Fruit fly (Drosophila melanogaster) whole organism, prepupa: ENCODE data around the gene cni.

ENCODE experiments used
- CG10631 ChIP-seq: fragments of 200-800 bp; sonication (Bioruptor generic); optimal IDR thresholded peaks from 2 replicates; lab custom pipeline; 2016; ENCODE audit warnings: missing biosample characterization, missing genetic modification characterization
- CG10669 ChIP-seq: fragments of 200-800 bp; sonication (Bioruptor generic); optimal IDR thresholded peaks from 3 replicates; lab custom pipeline; 2018; ENCODE audit warnings: missing biosample characterization, mild to moderate bottlenecking, missing genetic modification characterization, moderate library complexity
- CG11294 ChIP-seq: fragments of 200-800 bp; sonication (Bioruptor generic); IDR thresholded peaks from 2 replicates; pipeline ENCODE4 v1.3.6; 2022; ENCODE audit warnings: missing biosample characterization, missing genetic modification characterization
- CG15336 ChIP-seq: fragments of 200-800 bp; sonication (Bioruptor generic); IDR thresholded peaks from 2 replicates; pipeline ENCODE4 v1.3.6; 2022; ENCODE audit warnings: missing biosample characterization, missing genetic modification characterization
- CG1621 ChIP-seq: fragments of 200-800 bp; sonication (Bioruptor generic); optimal IDR thresholded peaks from 3 replicates; lab custom pipeline; 2018; ENCODE audit warnings: missing biosample characterization, mild to moderate bottlenecking, missing genetic modification characterization
- CG3032 ChIP-seq: fragments of 200-800 bp; optimal IDR thresholded peaks from 2 replicates; lab custom pipeline; 2019; ENCODE audit warnings: missing biosample characterization, mild to moderate bottlenecking, missing genetic modification characterization, moderate library complexity
- CG31627 ChIP-seq: fragments of 200-800 bp; sonication (Bioruptor generic); optimal IDR thresholded peaks from 3 replicates; lab custom pipeline; 2016; ENCODE audit warnings: missing biosample characterization, missing genetic modification characterization
- CG34406 ChIP-seq: fragments of 200-800 bp; sonication (Bioruptor generic); optimal IDR thresholded peaks from 3 replicates; lab custom pipeline; 2016; ENCODE audit warnings: missing biosample characterization, missing genetic modification characterization
- CG3919 ChIP-seq: fragments of 200-800 bp; sonication (Bioruptor generic); optimal IDR thresholded peaks from 3 replicates; lab custom pipeline; 2016; ENCODE audit warnings: missing biosample characterization, missing genetic modification characterization
- CG4318 ChIP-seq: fragments of 200-800 bp; sonication (Bioruptor generic); optimal IDR thresholded peaks from 3 replicates; lab custom pipeline; 2017; ENCODE audit warnings: missing biosample characterization, mild to moderate bottlenecking, missing genetic modification characterization
- CG6163 ChIP-seq: fragments of 200-800 bp; sonication (Bioruptor generic); IDR thresholded peaks from 3 replicates; pipeline ENCODE4 v1.3.6; 2022; ENCODE audit warnings: missing biosample characterization, missing genetic modification characterization
- CG6792 ChIP-seq: fragments of 200-800 bp; sonication (Bioruptor generic); optimal IDR thresholded peaks from 3 replicates; lab custom pipeline; 2016; ENCODE audit warnings: missing biosample characterization, missing genetic modification characterization
- CG6854 ChIP-seq: fragments of 200-800 bp; sonication (Bioruptor generic); optimal IDR thresholded peaks from 2 replicates; lab custom pipeline; 2017; ENCODE audit warnings: missing biosample characterization, mild to moderate bottlenecking, missing genetic modification characterization
- CG7368 ChIP-seq: fragments of 200-800 bp; sonication (Bioruptor generic); optimal IDR thresholded peaks from 3 replicates; lab custom pipeline; 2016; ENCODE audit warnings: missing biosample characterization, missing genetic modification characterization
- CG8319 ChIP-seq: fragments of 200-800 bp; sonication (Bioruptor generic); optimal IDR thresholded peaks from 3 replicates; lab custom pipeline; 2016; ENCODE audit warnings: missing biosample characterization, missing genetic modification characterization
- CG8632 ChIP-seq: fragments of 200-800 bp; sonication (Bioruptor generic); optimal IDR thresholded peaks from 3 replicates; lab custom pipeline; 2016; ENCODE audit warnings: missing biosample characterization, missing genetic modification characterization
- CG9139 ChIP-seq: fragments of 200-800 bp; sonication (Bioruptor generic); optimal IDR thresholded peaks from 3 replicates; lab custom pipeline; 2017; ENCODE audit warnings: missing biosample characterization, mild to moderate bottlenecking, missing genetic modification characterization
- Eip93F ChIP-seq: fragments of 200-800 bp; sonication (Bioruptor generic); optimal IDR thresholded peaks from 2 replicates; lab custom pipeline; 2016; ENCODE audit warnings: missing biosample characterization, mild to moderate bottlenecking, missing genetic modification characterization
- Ets21C ChIP-seq: fragments of 200-800 bp; sonication (Bioruptor generic); optimal IDR thresholded peaks from 3 replicates; lab custom pipeline; 2016; ENCODE audit warnings: missing biosample characterization, missing genetic modification characterization
- Gug ChIP-seq: fragments of 200-800 bp; sonication (Bioruptor generic); IDR thresholded peaks from 2 replicates; pipeline ENCODE4 v1.3.6; 2022; ENCODE audit warnings: missing biosample characterization, missing genetic modification characterization
- Hr38 ChIP-seq: sonication (Bioruptor generic); optimal IDR thresholded peaks from 2 replicates; lab custom pipeline; 2016; ENCODE audit warnings: missing biosample characterization, missing genetic modification characterization
- Lpt ChIP-seq: fragments of 200-800 bp; sonication (Bioruptor generic); optimal IDR thresholded peaks from 3 replicates; lab custom pipeline; 2016; ENCODE audit warnings: missing biosample characterization, missing genetic modification characterization
- Met ChIP-seq: fragments of 200-800 bp; sonication (Bioruptor generic); optimal IDR thresholded peaks from 3 replicates; lab custom pipeline; 2016; ENCODE audit warnings: missing biosample characterization, missing genetic modification characterization
- OdsH ChIP-seq: fragments of 200-800 bp; sonication (Bioruptor generic); optimal IDR thresholded peaks from 3 replicates; lab custom pipeline; 2016; ENCODE audit warnings: missing biosample characterization, missing genetic modification characterization
- Smox ChIP-seq: fragments of 200-800 bp; sonication (Bioruptor generic); optimal IDR thresholded peaks from 3 replicates; lab custom pipeline; 2016; ENCODE audit warnings: missing biosample characterization, missing genetic modification characterization
- Sox14 ChIP-seq: fragments of 200-800 bp; sonication (Bioruptor generic); optimal IDR thresholded peaks from 3 replicates; lab custom pipeline; 2016; ENCODE audit warnings: missing biosample characterization, missing genetic modification characterization
- acj6 ChIP-seq: fragments of 200-800 bp; sonication (Bioruptor generic); optimal IDR thresholded peaks from 3 replicates; lab custom pipeline; 2016; ENCODE audit warnings: missing biosample characterization, missing genetic modification characterization
- cyc ChIP-seq: fragments of 200-800 bp; sonication (Bioruptor generic); optimal IDR thresholded peaks from 3 replicates; lab custom pipeline; 2016; ENCODE audit warnings: missing biosample characterization, missing genetic modification characterization
- dac ChIP-seq: fragments of 200-800 bp; sonication (Bioruptor generic); optimal IDR thresholded peaks from 2 replicates; lab custom pipeline; 2017; ENCODE audit warnings: missing biosample characterization, mild to moderate bottlenecking, missing genetic modification characterization
- dsx ChIP-seq: fragments of 200-800 bp; optimal IDR thresholded peaks from 3 replicates; lab custom pipeline; 2019; ENCODE audit warnings: missing biosample characterization, mild to moderate bottlenecking, missing genetic modification characterization, moderate library complexity; ENCODE audit not compliant: poor library complexity, severe bottlenecking
- eg ChIP-seq: fragments of 200-800 bp; sonication (Bioruptor generic); IDR thresholded peaks from 3 replicates; pipeline ENCODE4 v1.3.6; 2022; ENCODE audit warnings: missing biosample characterization, missing genetic modification characterization
- esn ChIP-seq: fragments of 200-800 bp; sonication (Bioruptor generic); optimal IDR thresholded peaks from 2 replicates; lab custom pipeline; 2016; ENCODE audit warnings: missing biosample characterization, mild to moderate bottlenecking, missing genetic modification characterization, moderate library complexity
- fd59A ChIP-seq: fragments of 200-800 bp; sonication (Bioruptor generic); optimal IDR thresholded peaks from 2 replicates; lab custom pipeline; 2017; ENCODE audit warnings: missing biosample characterization, mild to moderate bottlenecking, missing genetic modification characterization, missing genetic modification reagents
- fkh ChIP-seq: fragments of 200-800 bp; sonication (Bioruptor generic); optimal IDR thresholded peaks from 3 replicates; lab custom pipeline; 2017; ENCODE audit warnings: missing biosample characterization, mild to moderate bottlenecking, missing genetic modification characterization, moderate library complexity
- lz ChIP-seq: fragments of 200-800 bp; sonication (Bioruptor generic); optimal IDR thresholded peaks from 3 replicates; lab custom pipeline; 2016; ENCODE audit warnings: missing biosample characterization, missing genetic modification characterization
- salr ChIP-seq, 2 experiments: fragments of 200-800 bp; sonication (Bioruptor generic); optimal IDR thresholded peaks; 3 replicates each; lab custom pipeline; 2016 to 2018; ENCODE audit warnings: missing biosample characterization in 2 of 2, missing genetic modification characterization in 2 of 2, mild to moderate bottlenecking in 1 of 2
- spab ChIP-seq: fragments of 200-800 bp; sonication (Bioruptor generic); optimal IDR thresholded peaks from 2 replicates; lab custom pipeline; 2017; ENCODE audit warnings: missing biosample characterization, mild to moderate bottlenecking, missing genetic modification characterization, missing genetic modification reagents
- ss ChIP-seq, 2 experiments: fragments of 200-800 bp; sonication (Bioruptor generic); optimal IDR thresholded peaks; 2 replicates in 1 of 2; 3 replicates in 1 of 2; lab custom pipeline; 2017 to 2018; ENCODE audit warnings: mild to moderate bottlenecking in 2 of 2, missing biosample characterization in 2 of 2, missing genetic modification characterization in 2 of 2, moderate library complexity in 1 of 2
- vri ChIP-seq: fragments of 200-800 bp; sonication (Bioruptor generic); optimal IDR thresholded peaks from 3 replicates; lab custom pipeline; 2016; ENCODE audit warnings: missing biosample characterization, mild to moderate bottlenecking, missing genetic modification characterization

Gene cni

dm6 chr2L:16275809-16276178 is 34.7 kb downstream of the cni start (continued):
- TF ChIP-seq fd59A (GFP tag; lab: Kevin White, UChicago) (no peak), ss (GFP tag; optimal IDR thresholded peaks at IDR 0.05; lab: Kevin White, UChicago) (no peak), CG31627 (GFP tag; lab: Kevin White, UChicago) (peak; percentile 10), CG10669 (peak; percentile 43), Sox14 (GFP tag; lab: Kevin White, UChicago) (peak; percentile 23), CG3919 (GFP tag; lab: Kevin White, UChicago) (peak; percentile 27), acj6 (GFP tag; lab: Kevin White, UChicago) (peak; percentile 40), eg (GFP tag; lab: Robert Waterston, UW) (peak; percentile 83), CG7368 (GFP tag; lab: Kevin White, UChicago) (no peak), dsx (GFP tag; lab: Kevin White, UChicago) (peak; percentile 31), CG6792 (no peak), CG15336 (GFP tag; lab: Robert Waterston, UW) (peak; percentile 79), fkh (GFP tag; lab: Kevin White, UChicago) (no peak), CG9139 (no peak), CG6854 (GFP tag; lab: Kevin White, UChicago) (no peak), CG6163 (peak; percentile 83), CG8632 (GFP tag; lab: Kevin White, UChicago) (peak; percentile 18), cyc (GFP tag; lab: Kevin White, UChicago) (peak; percentile 11), Eip93F (GFP tag; lab: Kevin White, UChicago) (no peak), Hr38 (GFP tag; lab: Kevin White, UChicago) (no peak), CG8319 (GFP tag; lab: Kevin White, UChicago) (no peak), CG11294 (peak; percentile 59), salr (GFP tag; optimal IDR thresholded peaks at IDR 0.05; lab: Kevin White, UChicago) (peak in 1 of 2 experiments; percentile 2), CG10631 (GFP tag; lab: Kevin White, UChicago) (peak; percentile 50), Gug (GFP tag; lab: Robert Waterston, UW) (peak; percentile 51; the same call in 1 of the 2 replicates), CG3032 (tag; lab: Kevin White, UChicago) (peak; percentile 15), dac (GFP tag; lab: Kevin White, UChicago) (peak; percentile 72), CG34406 (GFP tag; lab: Kevin White, UChicago) (peak; percentile 39), CG4318 (GFP tag; lab: Kevin White, UChicago) (peak; percentile 85), vri (GFP tag; lab: Kevin White, UChicago) (no peak)
- TF ChIP-seq, all 60 proteins: peak for 43

- TF ChIP-seq Smox (GFP tag; lab: Kevin White, UChicago) (no peak), OdsH (GFP tag; lab: Kevin White, UChicago) (no peak), acj6 (GFP tag; lab: Kevin White, UChicago) (no peak), Lpt (no peak), spab (no peak), CG10669 (no peak), Ets21C (GFP tag; lab: Kevin White, UChicago) (no peak), CG6854 (GFP tag; lab: Kevin White, UChicago) (no peak), fd59A (GFP tag; lab: Kevin White, UChicago) (no peak), lz (GFP tag; lab: Kevin White, UChicago) (no peak), CG1621 (tag; lab: Kevin White, UChicago) (no peak), CG10631 (GFP tag; lab: Kevin White, UChicago) (no peak), CG6163 (no peak), Met (no peak), esn (GFP tag; lab: Kevin White, UChicago) (no peak)
Measured at dm6 chr2L:16275177-16275808, 35.2 kb downstream of the cni start.
